ENCODE assay signal across 2 worm cellular contexts in the genomic region with DNA sequence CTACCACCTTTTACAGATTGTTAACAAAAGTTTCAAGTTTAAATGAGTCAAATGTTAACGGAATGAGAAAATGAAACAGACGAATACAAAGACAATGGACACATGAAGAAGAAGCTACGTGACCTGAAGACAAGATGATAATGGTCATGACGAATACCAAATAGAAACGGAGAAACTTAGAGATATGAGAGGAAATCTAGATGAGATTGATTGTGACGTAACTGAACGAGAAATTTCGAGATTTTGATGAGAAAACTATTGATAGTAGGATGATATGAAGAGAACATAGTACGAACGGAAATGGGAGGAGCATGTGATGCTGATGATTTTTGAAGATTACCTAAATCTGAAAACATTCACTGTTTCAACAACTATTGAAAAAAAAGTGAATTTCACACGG.
TF ChIP-seq lines count a peak whose summit lies in the region.

No protein-coding gene starts in this region.

TF ChIP-seq in whole organism, L1 larva, 84 proteins besides CTCF, POLR2A, EP300 and RAD21 (continued from another document):
- TF ChIP-seq snu-23 (GFP tag; optimal IDR thresholded peaks at IDR 0.05; lab: Kevin White, UChicago) (peak; percentile 58), lin-35 (GFP tag; optimal IDR thresholded peaks at IDR 0.05; lab: Kevin White, UChicago) (peak in 1 of 2 experiments; percentile 20), lin-14 (GFP tag; optimal IDR thresholded peaks at IDR 0.05; lab: Kevin White, UChicago) (peak; percentile 47), dsc-1 (tag; optimal IDR thresholded peaks at IDR 0.05; lab: Kevin White, UChicago) (no peak)

TF ChIP-seq in whole organism, L4 larva, 104 proteins besides CTCF, POLR2A, EP300 and RAD21 (continued from another document):
- no peak for TF ChIP-seq spr-1 (tag; optimal IDR thresholded peaks at IDR 0.05; lab: Kevin White, UChicago)
- TF ChIP-seq nhr-25 (tag; optimal IDR thresholded peaks at IDR 0.05; lab: Kevin White, UChicago; ENCODE audit: borderline replicate concordance, insufficient read depth) = no peak
- TF ChIP-seq Y48G9A.11 (GFP tag; IDR thresholded peaks at IDR 0.05; lab: Robert Waterston, UW) = no peak
- TF ChIP-seq aha-1 (tag; lab: Kevin White, UChicago) = peak; percentile 88
- TF ChIP-seq unc-130 (GFP tag; optimal IDR thresholded peaks at IDR 0.05; lab: Kevin White, UChicago) = no peak
- no peak for TF ChIP-seq ztf-7 (tag; optimal IDR thresholded peaks at IDR 0.05; lab: Kevin White, UChicago)
- no peak for TF ChIP-seq F26F4.8 (GFP tag; conservative IDR thresholded peaks at IDR 0.05; lab: Robert Waterston, UW)
- TF ChIP-seq nhr-42 (GFP tag; IDR thresholded peaks at IDR 0.05; lab: Robert Waterston, UW) = no peak
- no peak for TF ChIP-seq tag-97 (GFP tag; IDR thresholded peaks at IDR 0.05; lab: Robert Waterston, UW)
- peak; percentile 22 for TF ChIP-seq dve-1 (tag; optimal IDR thresholded peaks at IDR 0.05; lab: Kevin White, UChicago; ENCODE audit: insufficient read depth)
- peak; percentile 21; the same call in 1 of the 2 replicates for TF ChIP-seq dmd-6 (GFP tag; IDR thresholded peaks at IDR 0.05; lab: Robert Waterston, UW)
- no peak for TF ChIP-seq jun-1 (tag; optimal IDR thresholded peaks at IDR 0.05; lab: Kevin White, UChicago)
- TF ChIP-seq aly-2 (tag; optimal IDR thresholded peaks at IDR 0.05; lab: Kevin White, UChicago) = no peak
- no peak for TF ChIP-seq cey-2 (tag; optimal IDR thresholded peaks at IDR 0.05; lab: Kevin White, UChicago; ENCODE audit: borderline replicate concordance, insufficient read depth)
- TF ChIP-seq zip-11 (GFP tag; IDR thresholded peaks at IDR 0.05; lab: Robert Waterston, UW) = no peak
- no peak for TF ChIP-seq ceh-20 (GFP tag; IDR thresholded peaks at IDR 0.05; lab: Robert Waterston, UW)
- peak; percentile 63 for TF ChIP-seq nhr-28 (tag; optimal IDR thresholded peaks at IDR 0.05; lab: Kevin White, UChicago)
- TF ChIP-seq D1046.2 (GFP tag; IDR thresholded peaks at IDR 0.05; lab: Robert Waterston, UW) = no peak
- peak; percentile 63 for TF ChIP-seq hlh-30 (tag; optimal IDR thresholded peaks at IDR 0.05; lab: Kevin White, UChicago; ENCODE audit: insufficient read depth)
- no peak for TF ChIP-seq gei-8 (GFP tag; optimal IDR thresholded peaks at IDR 0.05; lab: Kevin White, UChicago)
- no peak for TF ChIP-seq duxl-1 (tag; optimal IDR thresholded peaks at IDR 0.05; lab: Kevin White, UChicago; ENCODE audit: poor library complexity)
- no peak for TF ChIP-seq vab-7 (GFP tag; IDR thresholded peaks at IDR 0.05; lab: Robert Waterston, UW)
- TF ChIP-seq set-16 (GFP tag; IDR thresholded peaks at IDR 0.05; lab: Robert Waterston, UW) = no peak
- TF ChIP-seq pqm-1 (tag; optimal IDR thresholded peaks at IDR 0.05; lab: Kevin White, UChicago) = no peak
- TF ChIP-seq lin-15B (tag; optimal IDR thresholded peaks at IDR 0.05; lab: Kevin White, UChicago) = no peak
- TF ChIP-seq skn-1 (tag; optimal IDR thresholded peaks at IDR 0.05; lab: Kevin White, UChicago) = no peak
- no peak for TF ChIP-seq dmd-8 (GFP tag; IDR thresholded peaks at IDR 0.05; lab: Robert Waterston, UW)
